Fruit fly (Drosophila melanogaster) Kc167 (cell line): ENCODE measurements around the gene Gs1.

ENCODE experiments used
- Myc ChIP-seq: fragments of >200 bp; optimal IDR thresholded peaks from 2 replicates; lab custom pipeline; 2017; ENCODE audit warnings: missing external identifiers
- Sin3A ChIP-seq: fragments of >200 bp; optimal IDR thresholded peaks from 2 replicates; lab custom pipeline; 2018; ENCODE audit warnings: missing external identifiers
- h ChIP-seq: fragments of >200 bp; optimal IDR thresholded peaks from 3 replicates; lab custom pipeline; 2018; ENCODE audit warnings: missing external identifiers
- psq ChIP-seq: fragments of >200 bp; optimal IDR thresholded peaks from 2 replicates; lab custom pipeline; 2017; ENCODE audit warnings: missing external identifiers
- ttk ChIP-seq: sonication (Bioruptor generic); optimal IDR thresholded peaks from 2 replicates; lab custom pipeline; 2017; ENCODE audit warnings: missing external identifiers

dm6 chr2L:160581-161452 is 28.9 kb downstream of the Gs1 start:
- no peak for TF ChIP-seq Sin3A
- TF ChIP-seq psq = no peak
- no peak for TF ChIP-seq Myc (lab: Kevin White, UChicago)
- TF ChIP-seq h = no peak
- no peak for TF ChIP-seq ttk
